Worm (Caenorhabditis elegans) whole organism, L4/young adult: ENCODE results near the gene Y77E11A.16.

Source experiments
- W03F9.2 ChIP-seq: fragments of 150-350 bp; optimal IDR thresholded peaks from 2 replicates; lab custom pipeline; 2014; ENCODE audit warnings: missing biosample characterization, missing genetic modification characterization
- dao-5 ChIP-seq: sonication (generic microtip); optimal IDR thresholded peaks from 2 replicates; lab custom pipeline; 2016; ENCODE audit warnings: missing genotype, missing genetic modification characterization, moderate library complexity, missing compliant biosample characterization
- him-1 ChIP-seq: sonication (generic microtip); optimal IDR thresholded peaks from 2 replicates; lab custom pipeline; 2016; ENCODE audit warnings: missing genotype, missing genetic modification reagents, missing genetic modification characterization, missing compliant biosample characterization

Gene Y77E11A.16

ce11 chrIV:1461463-1461862, 23.8 kb upstream of the Y77E11A.16 start:
- TF ChIP-seq W03F9.2 = no peak
- no peak for TF ChIP-seq dao-5 (tag; lab: Kevin White, UChicago)
- no peak for TF ChIP-seq him-1

- TF ChIP-seq dao-5 (tag; lab: Kevin White, UChicago) (no peak), him-1 (no peak), W03F9.2 (no peak)
These were observed 19.8 kb upstream of the Y77E11A.16 start for ce11 chrIV:1465462-1465861.

ce11 chrIV:1469093-1469492, 16.1 kb upstream of the Y77E11A.16 start:
- TF ChIP-seq W03F9.2 (no peak), dao-5 (tag; lab: Kevin White, UChicago) (no peak), him-1 (no peak)

ce11 chrIV:1470364-1470763, 14.9 kb upstream of the Y77E11A.16 start:
- TF ChIP-seq dao-5 (tag; lab: Kevin White, UChicago) (no peak), W03F9.2 (no peak), him-1 (no peak)

ce11 chrIV:1472145-1472544, 13.1 kb upstream of the Y77E11A.16 start:
- TF ChIP-seq him-1 (no peak), dao-5 (tag; lab: Kevin White, UChicago) (no peak), W03F9.2 (no peak)

ce11 chrIV:1475009-1475408, 10.2 kb upstream of the Y77E11A.16 start, which contains the start of gene Y77E11A.12:
Y77E11A.12 (minus strand) TSS chrIV:1475109.
- TF ChIP-seq dao-5 (tag; lab: Kevin White, UChicago) (no peak), W03F9.2 (no peak), him-1 (no peak)

- no peak for TF ChIP-seq W03F9.2
- no peak for TF ChIP-seq him-1
These were observed 6.6 kb upstream of the Y77E11A.16 start for ce11 chrIV:1478649-1479048.

ce11 chrIV:1496017-1496678, 10.9 kb downstream of the Y77E11A.16 start, which contains the start of gene npp-20:
npp-20 (minus strand) TSS chrIV:1496022.
- TF ChIP-seq him-1 = no peak
- TF ChIP-seq W03F9.2 = no peak
- TF ChIP-seq dao-5 (tag; lab: Kevin White, UChicago) = no peak

- TF ChIP-seq him-1 (no peak), dao-5 (tag; lab: Kevin White, UChicago) (no peak), W03F9.2 (no peak)
These were observed 11.4 kb downstream of the Y77E11A.16 start for ce11 chrIV:1496679-1497033.

ce11 chrIV:1497448-1497847, 12.2 kb downstream of the Y77E11A.16 start, which contains the start of gene hxk-3:
hxk-3 (plus strand) TSS chrIV:1497626.
- TF ChIP-seq him-1 (no peak), W03F9.2 (no peak), dao-5 (tag; lab: Kevin White, UChicago) (no peak)

ce11 chrIV:1510241-1510640, 25.0 kb downstream of the Y77E11A.16 start, which contains the start of gene txt-4:
txt-4 (plus strand) TSS chrIV:1510564.
- TF ChIP-seq dao-5 (tag; lab: Kevin White, UChicago) (no peak), him-1 (no peak), W03F9.2 (no peak)

- TF ChIP-seq W03F9.2 = no peak
These were observed 27.7 kb downstream of the Y77E11A.16 start for ce11 chrIV:1512944-1513343.

ce11 chrIV:1514415-1514814, 29.2 kb downstream of the Y77E11A.16 start:
- TF ChIP-seq him-1 (no peak), W03F9.2 (no peak), dao-5 (tag; lab: Kevin White, UChicago) (no peak)

ce11 chrIV:1515891-1516290, 30.7 kb downstream of the Y77E11A.16 start:
- TF ChIP-seq W03F9.2 (no peak), him-1 (no peak), dao-5 (tag; lab: Kevin White, UChicago) (no peak)

ce11 chrIV:1516527-1516926, 31.3 kb downstream of the Y77E11A.16 start, which contains the start of gene clec-172:
clec-172 (minus strand) TSS chrIV:1516627.
- TF ChIP-seq W03F9.2 (no peak), him-1 (no peak)

- TF ChIP-seq W03F9.2 (no peak), him-1 (no peak), dao-5 (tag; lab: Kevin White, UChicago) (no peak)
These were observed 36.0 kb downstream of the Y77E11A.16 start, which contains the start of gene K03H6.4 for ce11 chrIV:1521224-1521623. K03H6.4 (minus strand) TSS chrIV:1521324.
